Fruit fly (Drosophila melanogaster): ENCODE measurements around the gene cas.
A peak's percentile ranks its signal among the peaks of the same experiment; 100 is the strongest.

The cas gene

dm6 chr3R:5736305-5736869 lies 19.8 kb upstream of the cas start, which contains the start of the genes CG2100 and CG1236:
Gene CG2100 (minus strand): TSS chr3R:5736355.
Gene CG1236 (plus strand): TSS chr3R:5736748.
- peak; percentile 85 for TF ChIP-seq HLH106 (tag; optimal IDR thresholded peaks at IDR 0.05)
- no peak for TF ChIP-seq fru (GFP tag; optimal IDR thresholded peaks at IDR 0.05)
- TF ChIP-seq rgr (GFP tag; optimal IDR thresholded peaks at IDR 0.05) = peak; percentile 75
- TF ChIP-seq Rel (GFP tag; optimal IDR thresholded peaks at IDR 0.05) = no peak
- TF ChIP-seq Rel (tag; optimal IDR thresholded peaks at IDR 0.05) = peak; percentile 20
- no peak for TF ChIP-seq Dfd (GFP tag; optimal IDR thresholded peaks at IDR 0.05)
- no peak for TF ChIP-seq CG32264 (GFP tag; optimal IDR thresholded peaks at IDR 0.05)
- no peak for TF ChIP-seq tai (GFP tag; optimal IDR thresholded peaks at IDR 0.05)
- peak; percentile 86 for TF ChIP-seq Sp1 (GFP tag; optimal IDR thresholded peaks at IDR 0.05)
- peak; percentile 45 for TF ChIP-seq CG9705 (GFP tag; optimal IDR thresholded peaks at IDR 0.05)
- TF ChIP-seq ey (GFP tag; optimal IDR thresholded peaks at IDR 0.05) = peak; percentile 33
- TF ChIP-seq Vsx2 (GFP tag; optimal IDR thresholded peaks at IDR 0.05; ENCODE audit: partially characterized antibody) = no peak
- no peak for TF ChIP-seq Mio (GFP tag; optimal IDR thresholded peaks at IDR 0.05)
- no peak for TF ChIP-seq lola (GFP tag; optimal IDR thresholded peaks at IDR 0.05)
- no peak for TF ChIP-seq Hr78 (GFP tag; optimal IDR thresholded peaks at IDR 0.05)
- peak; percentile 79 for TF ChIP-seq psq (GFP tag; optimal IDR thresholded peaks at IDR 0.05)
- TF ChIP-seq jim (GFP tag; optimal IDR thresholded peaks at IDR 0.05) = no peak
- no peak for TF ChIP-seq N (GFP tag; optimal IDR thresholded peaks at IDR 0.05)
- no peak for TF ChIP-seq Myc (optimal IDR thresholded peaks at IDR 0.05)
- no peak for TF ChIP-seq dl (GFP tag; optimal IDR thresholded peaks at IDR 0.05; ENCODE audit: insufficient read depth in 1 of 2, partially characterized antibody in 2 of 2)
- peak; percentile 79 for TF ChIP-seq h (GFP tag; optimal IDR thresholded peaks at IDR 0.05)
- TF ChIP-seq sv (GFP tag; optimal IDR thresholded peaks at IDR 0.05) = peak; percentile 58
- peak; percentile 75 for TF ChIP-seq OdsH (GFP tag; optimal IDR thresholded peaks at IDR 0.05)
- TF ChIP-seq brk (GFP tag; optimal IDR thresholded peaks at IDR 0.05) = no peak
- no peak for TF ChIP-seq Abd-B (GFP tag; optimal IDR thresholded peaks at IDR 0.05)
- TF ChIP-seq foxo (GFP tag; optimal IDR thresholded peaks at IDR 0.05) = peak in 1 of 2 experiments; percentile 86
- peak; percentile 70 for TF ChIP-seq woc (GFP tag; optimal IDR thresholded peaks at IDR 0.05)
- TF ChIP-seq dmrt93B (GFP tag; optimal IDR thresholded peaks at IDR 0.05) = peak; percentile 72
- TF ChIP-seq Jra (GFP tag; optimal IDR thresholded peaks at IDR 0.05) = peak; percentile 31
- no peak for TF ChIP-seq Hnf4 (GFP tag; optimal IDR thresholded peaks at IDR 0.05)
- peak; percentile 26 for TF ChIP-seq Hr83 (GFP tag; optimal IDR thresholded peaks at IDR 0.05; ENCODE audit: poor library complexity, severe bottlenecking)
- no peak for TF ChIP-seq dsf (GFP tag; optimal IDR thresholded peaks at IDR 0.05; ENCODE audit: borderline replicate concordance)
- no peak for TF ChIP-seq usp (GFP tag; optimal IDR thresholded peaks at IDR 0.05)
- TF ChIP-seq br (GFP tag; optimal IDR thresholded peaks at IDR 0.05) = peak; percentile 14
- no peak for TF ChIP-seq Dif (GFP tag; optimal IDR thresholded peaks at IDR 0.05; ENCODE audit: partially characterized antibody)
- TF ChIP-seq CrebA (GFP tag; optimal IDR thresholded peaks at IDR 0.05; ENCODE audit: borderline replicate concordance) = no peak
- TF ChIP-seq sage (GFP tag; optimal IDR thresholded peaks at IDR 0.05) = no peak
- TF ChIP-seq GATAd (GFP tag; optimal IDR thresholded peaks at IDR 0.05) = no peak
- no peak for TF ChIP-seq pan (optimal IDR thresholded peaks at IDR 0.05)

- TF ChIP-seq lola (GFP tag; optimal IDR thresholded peaks at IDR 0.05) = no peak
- TF ChIP-seq Myc (optimal IDR thresholded peaks at IDR 0.05) = peak; percentile 68
These were observed 16.6 kb upstream of the cas start, which contains the start of gene CG1239 for dm6 chr3R:5733181-5733580. Gene CG1239 (plus strand): TSS chr3R:5733513.

All from whole organism, wandering third instar larva.